Worm (Caenorhabditis elegans): ENCODE measurements around the gene Y44A6D.3.

Y44A6D.3 gene

DNA sequence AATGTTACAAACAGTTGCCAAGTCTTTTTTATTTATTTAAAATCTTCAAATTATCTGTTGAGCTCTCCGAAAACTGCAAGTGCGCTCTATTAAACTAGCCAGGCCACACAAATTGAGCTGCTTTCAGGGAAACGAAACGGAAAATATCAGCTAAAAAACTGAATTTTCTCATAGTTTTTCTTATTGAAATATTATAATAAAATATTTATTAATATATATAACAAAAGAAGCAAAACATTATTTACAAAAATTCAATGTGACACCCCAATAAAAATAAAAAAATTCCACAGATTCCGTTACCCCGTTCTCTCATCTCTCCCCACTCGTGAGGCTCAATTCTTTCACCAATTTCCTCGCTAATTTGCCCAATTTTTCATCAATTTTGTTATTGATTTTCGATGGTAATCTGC, 40.3 kb upstream of the Y44A6D.3 start:
- TF ChIP-seq rbr-2 (tag; optimal IDR thresholded peaks at IDR 0.05), result no peak
- TF ChIP-seq mep-1 (tag; optimal IDR thresholded peaks at IDR 0.05), result peak; percentile 19
- no peak for TF ChIP-seq pha-4 (GFP tag; IDR thresholded peaks at IDR 0.05)
- TF ChIP-seq pha-4 (tag; optimal IDR thresholded peaks at IDR 0.05), result no peak
- TF ChIP-seq lin-29 (GFP tag; IDR thresholded peaks at IDR 0.05), result no peak
- peak in 1 of 2 experiments; percentile 64 for TF ChIP-seq hif-1 (tag; optimal IDR thresholded peaks at IDR 0.05)
- peak; percentile 72 for TF ChIP-seq lin-38 (GFP tag; IDR thresholded peaks at IDR 0.05)
- peak in 1 of 2 experiments; percentile 39 for TF ChIP-seq lsy-2 (tag; optimal IDR thresholded peaks at IDR 0.05)
- no peak for TF ChIP-seq nhr-42 (GFP tag; IDR thresholded peaks at IDR 0.05)
- peak; percentile 64 for TF ChIP-seq aha-1 (tag)
- TF ChIP-seq vab-7 (GFP tag; IDR thresholded peaks at IDR 0.05), result 0 out of 2 replicates have a peak, but pooled peaks have one; percentile 9
- peak; percentile 67 for TF ChIP-seq mes-2 (tag; optimal IDR thresholded peaks at IDR 0.05; ENCODE audit: poor library complexity, severe bottlenecking)

DNA sequence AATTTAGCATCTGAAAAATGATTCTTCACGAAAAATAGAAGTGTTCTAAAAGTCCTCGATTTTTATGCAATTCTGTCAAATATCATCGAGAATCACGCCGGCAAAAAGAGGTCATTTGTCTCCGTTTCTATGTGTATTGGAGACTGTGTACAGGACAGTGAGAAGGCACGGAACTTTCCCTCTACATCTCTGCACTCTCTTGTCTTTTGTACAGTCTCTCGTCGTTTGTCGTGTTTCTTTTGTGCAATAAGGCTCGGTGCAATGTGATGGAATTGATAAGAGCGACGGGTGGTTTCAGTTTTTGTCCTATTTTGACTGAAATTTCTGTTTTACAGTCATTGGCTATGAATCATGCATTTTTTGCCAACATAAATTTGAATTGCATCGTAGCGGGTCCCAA, 39.6 kb upstream of the Y44A6D.3 start:
- TF ChIP-seq F37D6.2 (tag; optimal IDR thresholded peaks at IDR 0.05), result no peak
- TF ChIP-seq egl-43 (GFP tag; IDR thresholded peaks at IDR 0.05), result no peak
- TF ChIP-seq madf-9 (GFP tag; conservative IDR thresholded peaks at IDR 0.05), result no peak
- TF ChIP-seq mxl-3 (GFP tag; optimal IDR thresholded peaks at IDR 0.05), result peak; percentile 85
- no peak for TF ChIP-seq snpc-1.2 (GFP tag; IDR thresholded peaks at IDR 0.05)
- no peak for TF ChIP-seq daf-12 (tag; optimal IDR thresholded peaks at IDR 0.05)
- TF ChIP-seq nhr-10 (tag; optimal IDR thresholded peaks at IDR 0.05), result no peak
- TF ChIP-seq madf-5 (GFP tag; IDR thresholded peaks at IDR 0.05), result no peak
- TF ChIP-seq R02D3.7 (tag; optimal IDR thresholded peaks at IDR 0.05), result no peak
- no peak for TF ChIP-seq ceh-32 (tag; optimal IDR thresholded peaks at IDR 0.05; ENCODE audit: poor library complexity)
- no peak for TF ChIP-seq zip-2 (tag; optimal IDR thresholded peaks at IDR 0.05)
- TF ChIP-seq Y5F2A.4 (GFP tag; optimal IDR thresholded peaks at IDR 0.05), result no peak
- TF ChIP-seq skn-1 (tag; optimal IDR thresholded peaks at IDR 0.05), result no peak
- peak in 1 of 2 experiments; percentile 25 for TF ChIP-seq lsy-2 (tag; optimal IDR thresholded peaks at IDR 0.05)
- TF ChIP-seq ztf-7 (tag; optimal IDR thresholded peaks at IDR 0.05), result no peak
- no peak for TF ChIP-seq unc-130 (GFP tag; optimal IDR thresholded peaks at IDR 0.05)
- TF ChIP-seq egl-27 (tag; optimal IDR thresholded peaks at IDR 0.05), result no peak
- no peak for TF ChIP-seq lin-1 (GFP tag; IDR thresholded peaks at IDR 0.05)
- no peak for TF ChIP-seq tra-1 (GFP tag; IDR thresholded peaks at IDR 0.05)
- TF ChIP-seq nhr-111 (GFP tag; optimal IDR thresholded peaks at IDR 0.05), result no peak
- TF ChIP-seq ceh-82 (tag; optimal IDR thresholded peaks at IDR 0.05), result no peak
- TF ChIP-seq set-16 (GFP tag; IDR thresholded peaks at IDR 0.05), result no peak
- TF ChIP-seq daf-8 (GFP tag; IDR thresholded peaks at IDR 0.05), result no peak
- TF ChIP-seq hif-1 (tag; optimal IDR thresholded peaks at IDR 0.05), result no peak
- no peak for TF ChIP-seq nhr-102 (tag; optimal IDR thresholded peaks at IDR 0.05)
- TF ChIP-seq fkh-10 (GFP tag; optimal IDR thresholded peaks at IDR 0.05), result no peak
- TF ChIP-seq vab-7 (GFP tag; IDR thresholded peaks at IDR 0.05), result no peak
- TF ChIP-seq dpl-1 (GFP tag; optimal IDR thresholded peaks at IDR 0.05), result no peak
- TF ChIP-seq zag-1 (tag; optimal IDR thresholded peaks at IDR 0.05), result no peak
- TF ChIP-seq lin-29 (GFP tag; IDR thresholded peaks at IDR 0.05), result no peak
- TF ChIP-seq nhr-25 (tag; optimal IDR thresholded peaks at IDR 0.05; ENCODE audit: borderline replicate concordance, insufficient read depth), result no peak
- TF ChIP-seq zip-11 (GFP tag; IDR thresholded peaks at IDR 0.05), result no peak
- no peak for TF ChIP-seq ctbp-1 (GFP tag; IDR thresholded peaks at IDR 0.05)
- no peak for TF ChIP-seq zfp-2 (tag; optimal IDR thresholded peaks at IDR 0.05)
- TF ChIP-seq gei-8 (GFP tag; optimal IDR thresholded peaks at IDR 0.05), result no peak
- no peak for TF ChIP-seq lin-13 (GFP tag; optimal IDR thresholded peaks at IDR 0.05)
- no peak for TF ChIP-seq spr-3 (GFP tag; optimal IDR thresholded peaks at IDR 0.05)
- TF ChIP-seq nhr-6 (tag; optimal IDR thresholded peaks at IDR 0.05), result peak; percentile 41
- TF ChIP-seq daf-16 (GFP tag; optimal IDR thresholded peaks at IDR 0.05), result no peak
- TF ChIP-seq daf-16 (tag; optimal IDR thresholded peaks at IDR 0.05), result peak; percentile 79
- TF ChIP-seq Y105C5A.15 (GFP tag; IDR thresholded peaks at IDR 0.05), result no peak
- TF ChIP-seq ces-1 (GFP tag; optimal IDR thresholded peaks at IDR 0.05), result no peak
- TF ChIP-seq nhr-76 (tag; optimal IDR thresholded peaks at IDR 0.05), result no peak

All from whole organism, L4 larva.